Fruit fly (Drosophila melanogaster): ENCODE results near the gene Vps15.

Vps15 gene

dm6 chr3R:9237268-9238091, 8.2 kb downstream of the Vps15 start, which contains the start of gene pum (continued):
- TF ChIP-seq Dbx (GFP tag; IDR thresholded peaks at IDR 0.05) (no peak), lmd (GFP tag; IDR thresholded peaks at IDR 0.05) (peak; percentile 8; the same call in 1 of the 2 replicates), jing (GFP tag; optimal IDR thresholded peaks at IDR 0.05) (no peak), CG17385 (GFP tag; optimal IDR thresholded peaks at IDR 0.05) (peak; percentile 97), Doc2 (GFP tag; IDR thresholded peaks at IDR 0.05) (no peak), tin (GFP tag; optimal IDR thresholded peaks at IDR 0.05) (no peak), Fer3 (tag; optimal IDR thresholded peaks at IDR 0.05) (peak; percentile 47), B-H1 (GFP tag; IDR thresholded peaks at IDR 0.05) (no peak), CG15514 (GFP tag; optimal IDR thresholded peaks at IDR 0.05) (peak; percentile 12), CG4282 (GFP tag; optimal IDR thresholded peaks at IDR 0.05) (no peak), grn (GFP tag; optimal IDR thresholded peaks at IDR 0.05) (peak; percentile 90), CG3726 (GFP tag; IDR thresholded peaks at IDR 0.05) (no peak), CG3838 (GFP tag; optimal IDR thresholded peaks at IDR 0.05) (no peak), fru (optimal IDR thresholded peaks at IDR 0.05) (no peak), Ssrp (tag; optimal IDR thresholded peaks at IDR 0.05) (no peak), Lhr (GFP tag; optimal IDR thresholded peaks at IDR 0.05) (peak; percentile 65), Ptx1 (GFP tag; IDR thresholded peaks at IDR 0.05) (peak; percentile 76), CG6765 (GFP tag; optimal IDR thresholded peaks at IDR 0.05) (no peak), sqz (GFP tag; optimal IDR thresholded peaks at IDR 0.05) (peak; percentile 95), CG2116 (GFP tag; optimal IDR thresholded peaks at IDR 0.05) (peak; percentile 50), Atf6 (GFP tag; IDR thresholded peaks at IDR 0.05) (peak; percentile 37), CG13624 (GFP tag; optimal IDR thresholded peaks at IDR 0.05) (no peak), ken (GFP tag; IDR thresholded peaks at IDR 0.05) (no peak), CG1832 (GFP tag; optimal IDR thresholded peaks at IDR 0.05) (no peak), CG5180 (GFP tag; optimal IDR thresholded peaks at IDR 0.05) (no peak), crp (GFP tag; optimal IDR thresholded peaks at IDR 0.05) (no peak), CG16863 (GFP tag; optimal IDR thresholded peaks at IDR 0.05) (no peak), HmgZ (tag; optimal IDR thresholded peaks at IDR 0.05) (no peak), CG10147 (GFP tag; optimal IDR thresholded peaks at IDR 0.05) (peak; percentile 62), CG8944 (GFP tag; optimal IDR thresholded peaks at IDR 0.05) (no peak), Camta (GFP tag; optimal IDR thresholded peaks at IDR 0.05) (no peak), tgo (GFP tag; IDR thresholded peaks at IDR 0.05) (peak; percentile 70), CG1647 (GFP tag; optimal IDR thresholded peaks at IDR 0.05) (no peak), CG15073 (GFP tag; optimal IDR thresholded peaks at IDR 0.05) (no peak), phol (tag; optimal IDR thresholded peaks at IDR 0.05) (peak; percentile 59), jumu (GFP tag; optimal IDR thresholded peaks at IDR 0.05) (no peak), H2.0 (GFP tag; IDR thresholded peaks at IDR 0.05) (peak; percentile 64), Mes4 (GFP tag; optimal IDR thresholded peaks at IDR 0.05) (no peak), Med (GFP tag) (peak; percentile 59), Hmr (GFP tag; optimal IDR thresholded peaks at IDR 0.05) (peak; percentile 33), Taf1 (GFP tag; IDR thresholded peaks at IDR 0.05) (no peak), CG11093 (GFP tag; IDR thresholded peaks at IDR 0.05) (no peak), trh (GFP tag; optimal IDR thresholded peaks at IDR 0.05) (no peak), pzg (GFP tag; optimal IDR thresholded peaks at IDR 0.05) (peak; percentile 74), H15 (GFP tag; IDR thresholded peaks at IDR 0.05) (no peak), HLH4C (GFP tag; IDR thresholded peaks at IDR 0.05; ENCODE audit: partially characterized antibody) (no peak), Hr51 (GFP tag; optimal IDR thresholded peaks at IDR 0.05) (peak in 1 of 2 experiments; percentile 58), CG32532 (GFP tag; IDR thresholded peaks at IDR 0.05) (peak; percentile 65), NFAT (GFP tag; IDR thresholded peaks at IDR 0.05) (peak; percentile 14; the same call in 1 of the 2 replicates), E2f1 (GFP tag; IDR thresholded peaks at IDR 0.05) (peak; percentile 38; the same call in 1 of the 2 replicates)

All from whole organism, embryonic.